Worm (Caenorhabditis elegans): ENCODE results near the gene hpl-1.

The hpl-1 gene

DNA sequence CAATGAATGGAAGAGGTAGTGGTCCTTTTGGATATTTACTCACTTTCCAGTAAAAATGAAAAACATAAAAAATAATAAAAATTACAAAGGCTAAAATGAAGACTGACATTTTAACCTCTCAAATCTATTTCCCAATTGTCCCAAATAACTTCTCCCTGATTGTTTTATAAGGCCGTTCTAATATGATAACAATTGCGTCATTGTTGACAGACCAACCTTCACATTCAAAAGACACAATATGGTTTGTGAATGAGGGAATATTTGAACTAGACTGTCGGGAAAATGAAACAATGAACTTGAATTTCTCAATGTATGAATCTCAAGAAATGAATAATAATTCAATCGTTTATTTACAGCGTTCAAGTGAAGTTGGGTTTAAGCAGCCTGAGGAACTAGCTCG lies 22.0 kb downstream of the hpl-1 start, which contains the start of gene cyp-14A1:
Gene cyp-14A1, minus strand, starts transcription at position 126 of the 400 bp plus-strand sequence.
- TF ChIP-seq R02D3.7 (tag; optimal IDR thresholded peaks at IDR 0.05) (no peak), nhr-23 (tag; optimal IDR thresholded peaks at IDR 0.05) (peak; percentile 26)

DNA sequence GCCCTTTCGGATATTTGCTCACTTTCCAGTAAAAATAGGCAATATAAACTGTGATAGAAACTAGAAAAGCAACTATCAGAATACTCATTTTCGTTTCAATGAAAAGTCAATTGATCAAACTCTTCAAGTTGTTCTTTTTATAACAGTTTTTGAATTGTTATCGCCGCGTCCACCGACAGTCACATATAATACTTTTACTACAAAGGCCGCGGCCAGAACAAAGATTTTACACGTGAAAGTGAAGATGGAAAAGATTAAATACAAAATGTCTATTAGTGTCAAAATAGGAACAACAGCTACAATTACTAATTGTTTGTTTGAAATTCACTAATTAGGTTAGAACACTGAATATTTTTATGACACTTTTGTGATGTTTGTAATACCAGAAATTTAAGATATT lies 24.4 kb downstream of the hpl-1 start, which contains the start of gene cyp-14A2:
Gene cyp-14A2, minus strand, starts transcription at position 101 of the 400 bp plus-strand sequence.
- no peak for TF ChIP-seq pqm-1 (tag; optimal IDR thresholded peaks at IDR 0.05)

DNA sequence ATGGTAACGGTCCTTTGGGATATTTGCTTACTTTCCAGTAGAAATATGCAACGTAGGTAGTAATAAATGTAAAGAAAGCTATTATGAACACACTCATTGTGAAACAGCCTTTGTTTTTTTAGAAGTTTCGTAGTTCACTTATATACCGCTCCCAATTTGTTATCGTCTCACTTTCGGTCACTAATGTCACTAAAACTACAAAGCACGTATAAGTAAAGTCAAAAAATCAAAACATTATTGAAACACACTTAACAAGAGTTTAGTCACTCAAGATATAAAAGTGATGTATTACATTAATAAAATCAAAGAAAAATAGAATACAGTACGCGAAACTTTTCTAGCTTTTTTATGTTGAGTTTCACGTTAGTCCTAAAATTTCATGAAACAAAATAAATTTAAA lies 28.9 kb downstream of the hpl-1 start, which contains the start of gene cyp-14A3:
Gene cyp-14A3, minus strand, starts transcription at position 101 of the 400 bp plus-strand sequence.
- TF ChIP-seq lin-15B (tag; optimal IDR thresholded peaks at IDR 0.05) (no peak), ztf-11 (tag; optimal IDR thresholded peaks at IDR 0.05) (no peak), lin-39 (tag; optimal IDR thresholded peaks at IDR 0.05) (no peak), elt-3 (tag; optimal IDR thresholded peaks at IDR 0.05) (no peak), nhr-23 (tag; optimal IDR thresholded peaks at IDR 0.05) (no peak), nhr-237 (tag; optimal IDR thresholded peaks at IDR 0.05) (no peak), hmg-11 (tag; optimal IDR thresholded peaks at IDR 0.05) (no peak), ceh-9 (tag; optimal IDR thresholded peaks at IDR 0.05) (no peak), mdl-1 (tag; optimal IDR thresholded peaks at IDR 0.05) (no peak), snpc-4 (tag; optimal IDR thresholded peaks at IDR 0.05) (no peak), ztf-4 (tag; optimal IDR thresholded peaks at IDR 0.05) (no peak), R02D3.7 (tag; optimal IDR thresholded peaks at IDR 0.05) (no peak), daf-12 (tag; optimal IDR thresholded peaks at IDR 0.05) (no peak), zag-1 (tag; optimal IDR thresholded peaks at IDR 0.05) (no peak)

DNA sequence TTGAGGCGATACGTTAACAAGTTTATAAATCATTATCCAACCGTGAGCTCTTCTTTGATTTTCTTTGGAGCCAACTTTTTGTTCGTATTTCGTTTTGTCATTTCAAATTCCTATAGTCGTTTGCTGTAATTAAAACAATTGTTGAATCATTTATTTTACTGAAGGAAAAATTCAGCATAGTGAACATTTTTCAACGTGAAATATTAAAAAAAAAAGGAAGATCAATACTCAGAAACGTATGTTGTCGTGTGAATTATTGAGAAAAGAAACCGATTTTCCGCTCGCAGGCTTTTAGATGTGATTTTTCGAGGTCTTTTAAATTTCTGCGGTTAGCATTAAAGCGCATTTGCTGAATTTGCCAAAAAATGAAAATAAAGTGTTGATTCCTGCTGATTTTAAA lies 33.7 kb downstream of the hpl-1 start, which contains the start of gene phf-33:
Gene phf-33, minus strand, starts transcription at position 101 of the 400 bp plus-strand sequence.
- TF ChIP-seq nhr-76 (tag; optimal IDR thresholded peaks at IDR 0.05) (no peak), ceh-9 (tag; optimal IDR thresholded peaks at IDR 0.05) (no peak), daf-12 (tag; optimal IDR thresholded peaks at IDR 0.05) (no peak), fos-1 (tag; optimal IDR thresholded peaks at IDR 0.05) (no peak), pha-4 (tag; optimal IDR thresholded peaks at IDR 0.05) (no peak), sea-2 (GFP tag; optimal IDR thresholded peaks at IDR 0.05) (no peak)

DNA sequence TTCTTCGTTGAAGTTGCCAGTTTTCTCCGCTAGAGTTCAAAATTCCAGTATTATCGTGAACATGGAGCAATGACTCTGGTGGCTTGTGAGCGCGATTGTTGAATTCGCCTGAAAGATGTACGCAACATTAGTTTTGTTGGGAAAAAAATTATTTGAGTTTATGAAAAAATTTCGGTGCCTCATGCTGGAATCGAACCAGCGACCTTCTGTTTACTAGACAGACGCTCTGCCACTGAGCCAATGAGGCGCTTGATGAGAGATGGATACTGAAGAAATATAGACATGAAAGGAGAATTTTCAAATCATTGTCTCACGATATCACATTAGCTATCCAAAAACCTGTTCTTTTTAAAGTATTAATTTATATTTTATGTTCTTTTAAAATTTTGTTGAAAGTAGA lies 38.3 kb downstream of the hpl-1 start:
- no peak for TF ChIP-seq nhr-76 (tag; optimal IDR thresholded peaks at IDR 0.05)
- TF ChIP-seq elt-2 (tag; optimal IDR thresholded peaks at IDR 0.05), result peak; percentile 16
- TF ChIP-seq nhr-43 (tag; optimal IDR thresholded peaks at IDR 0.05; ENCODE audit: poor library complexity, severe bottlenecking), result peak; percentile 62

DNA sequence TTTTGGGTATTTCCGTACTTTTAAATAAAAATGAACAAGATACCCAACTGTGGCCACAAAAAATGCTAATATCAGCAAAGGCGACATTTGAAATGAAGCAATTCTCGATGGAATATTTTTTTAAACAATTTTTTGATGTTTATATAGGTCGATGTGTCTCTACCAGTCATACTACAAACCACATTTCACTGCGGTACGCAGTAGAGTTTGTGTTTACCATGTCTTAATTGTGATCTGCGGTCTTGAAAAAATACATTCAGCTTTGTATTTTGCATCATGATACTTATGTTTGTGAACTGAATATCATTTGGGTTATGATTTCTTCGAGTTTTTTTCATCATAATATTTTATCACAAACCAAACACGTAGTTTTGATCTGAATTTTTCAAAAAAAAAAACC lies 38.9 kb downstream of the hpl-1 start, which contains the start of gene cyp-14A4:
Gene cyp-14A4, minus strand, starts transcription at position 107 of the 400 bp plus-strand sequence.
- TF ChIP-seq ceh-82 (tag; optimal IDR thresholded peaks at IDR 0.05) (no peak), egl-27 (tag; optimal IDR thresholded peaks at IDR 0.05) (no peak), ceh-28 (tag; optimal IDR thresholded peaks at IDR 0.05) (no peak), pqm-1 (tag; optimal IDR thresholded peaks at IDR 0.05) (no peak), aly-2 (tag; optimal IDR thresholded peaks at IDR 0.05) (no peak), nhr-67 (tag; optimal IDR thresholded peaks at IDR 0.05) (no peak), ztf-11 (tag; optimal IDR thresholded peaks at IDR 0.05) (no peak), mml-1 (tag; optimal IDR thresholded peaks at IDR 0.05) (no peak), nhr-43 (tag; optimal IDR thresholded peaks at IDR 0.05; ENCODE audit: poor library complexity, severe bottlenecking) (no peak), nhr-28 (tag; optimal IDR thresholded peaks at IDR 0.05) (no peak), daf-12 (tag; optimal IDR thresholded peaks at IDR 0.05) (no peak), nhr-25 (tag; optimal IDR thresholded peaks at IDR 0.05) (no peak), lin-39 (tag; optimal IDR thresholded peaks at IDR 0.05) (no peak), mdl-1 (tag; optimal IDR thresholded peaks at IDR 0.05) (no peak), zag-1 (tag; optimal IDR thresholded peaks at IDR 0.05) (no peak)

DNA sequence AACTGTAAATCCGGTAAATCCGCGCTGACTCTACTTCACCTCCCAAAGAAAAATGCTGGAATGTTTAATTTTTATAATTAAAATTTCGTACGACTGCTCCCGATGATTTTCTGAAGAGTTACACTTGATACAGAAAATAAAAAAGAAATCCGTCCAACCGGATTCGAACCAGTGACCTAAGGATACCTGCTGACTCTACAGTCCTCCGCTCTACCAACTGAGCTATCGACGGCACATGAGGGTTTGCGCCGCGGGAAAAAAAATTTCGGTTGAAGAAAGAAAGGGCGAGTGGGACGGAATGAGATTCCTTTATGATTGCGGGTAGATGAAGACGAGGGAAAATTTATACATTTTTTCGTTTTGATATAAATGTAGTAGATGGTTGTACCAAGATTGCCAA lies 39.4 kb downstream of the hpl-1 start:
- TF ChIP-seq ZK546.5 (tag; optimal IDR thresholded peaks at IDR 0.05), result no peak
- TF ChIP-seq nhr-43 (tag; optimal IDR thresholded peaks at IDR 0.05; ENCODE audit: poor library complexity, severe bottlenecking), result no peak
- no peak for TF ChIP-seq nhr-76 (tag; optimal IDR thresholded peaks at IDR 0.05)
- TF ChIP-seq ama-1 (optimal IDR thresholded peaks at IDR 0.05), result no peak
- TF ChIP-seq unc-62 (GFP tag; optimal IDR thresholded peaks at IDR 0.05), result no peak
- TF ChIP-seq egl-5 (tag; optimal IDR thresholded peaks at IDR 0.05), result no peak
- no peak for TF ChIP-seq snpc-4 (tag; optimal IDR thresholded peaks at IDR 0.05)
- no peak for TF ChIP-seq ceh-82 (tag; optimal IDR thresholded peaks at IDR 0.05)
- TF ChIP-seq nhr-11 (tag; optimal IDR thresholded peaks at IDR 0.05), result no peak
- TF ChIP-seq ztf-11 (tag; optimal IDR thresholded peaks at IDR 0.05), result no peak
- TF ChIP-seq mml-1 (tag; optimal IDR thresholded peaks at IDR 0.05), result no peak
- TF ChIP-seq ceh-9 (tag; optimal IDR thresholded peaks at IDR 0.05), result no peak
- TF ChIP-seq hmg-11 (tag; optimal IDR thresholded peaks at IDR 0.05), result no peak
- TF ChIP-seq egl-27 (tag; optimal IDR thresholded peaks at IDR 0.05), result no peak
